Worm (Caenorhabditis elegans): ENCODE data around the gene cht-5.

- TF ChIP-seq fos-1 (tag; optimal IDR thresholded peaks at IDR 0.05) (no peak), unc-55 (GFP tag; optimal IDR thresholded peaks at IDR 0.05) (no peak), crh-2 (tag; optimal IDR thresholded peaks at IDR 0.05) (no peak), snpc-4 (tag; optimal IDR thresholded peaks at IDR 0.05) (no peak), aly-2 (tag; optimal IDR thresholded peaks at IDR 0.05) (no peak), unc-39 (tag; optimal IDR thresholded peaks at IDR 0.05) (no peak), lin-13 (GFP tag; optimal IDR thresholded peaks at IDR 0.05) (no peak), Y55F3AM.14 (GFP tag; optimal IDR thresholded peaks at IDR 0.05) (no peak), nhr-23 (tag; optimal IDR thresholded peaks at IDR 0.05) (no peak), nhr-10 (tag; optimal IDR thresholded peaks at IDR 0.05) (no peak), R02D3.7 (tag; optimal IDR thresholded peaks at IDR 0.05) (no peak), nhr-237 (tag; optimal IDR thresholded peaks at IDR 0.05) (no peak), nhr-11 (tag; optimal IDR thresholded peaks at IDR 0.05) (no peak)
These were observed 47.7 kb upstream of the cht-5 start, which contains the start of gene npr-39 for ce11 chrV:10066769-10067168.
